Fruit fly (Drosophila melanogaster) ovary, adult (tissue): ENCODE measurements around the gene CG3708.

ENCODE experiments used
- CG17801 ChIP-seq: fragments of 200-800 bp; optimal IDR thresholded peaks from 2 replicates; lab custom pipeline; 2019; ENCODE audit warnings: missing biosample characterization, mild to moderate bottlenecking, missing genetic modification characterization, moderate library complexity; ENCODE audit not compliant: partially characterized antibody

Gene CG3708

dm6 chrX:927863-928257, 2.0 kb downstream of the CG3708 start, which contains the start of the genes CG43867 and MED22:
Gene CG43867, minus strand, starts transcription at chrX:927975.
Gene MED22, plus strand, starts transcription at chrX:928139.
- no peak for TF ChIP-seq CG17801 (GFP tag; lab: Kevin White, UChicago)

dm6 chrX:927209-927862, 2.6 kb downstream of the CG3708 start, which contains the start of gene Lztr1:
Gene Lztr1, minus strand, starts transcription at chrX:927582.
- no peak for TF ChIP-seq CG17801 (GFP tag; lab: Kevin White, UChicago)

- no peak for TF ChIP-seq CG17801 (GFP tag; lab: Kevin White, UChicago)
These were observed 8.5 kb downstream of the CG3708 start for dm6 chrX:921359-921758.

DNA sequence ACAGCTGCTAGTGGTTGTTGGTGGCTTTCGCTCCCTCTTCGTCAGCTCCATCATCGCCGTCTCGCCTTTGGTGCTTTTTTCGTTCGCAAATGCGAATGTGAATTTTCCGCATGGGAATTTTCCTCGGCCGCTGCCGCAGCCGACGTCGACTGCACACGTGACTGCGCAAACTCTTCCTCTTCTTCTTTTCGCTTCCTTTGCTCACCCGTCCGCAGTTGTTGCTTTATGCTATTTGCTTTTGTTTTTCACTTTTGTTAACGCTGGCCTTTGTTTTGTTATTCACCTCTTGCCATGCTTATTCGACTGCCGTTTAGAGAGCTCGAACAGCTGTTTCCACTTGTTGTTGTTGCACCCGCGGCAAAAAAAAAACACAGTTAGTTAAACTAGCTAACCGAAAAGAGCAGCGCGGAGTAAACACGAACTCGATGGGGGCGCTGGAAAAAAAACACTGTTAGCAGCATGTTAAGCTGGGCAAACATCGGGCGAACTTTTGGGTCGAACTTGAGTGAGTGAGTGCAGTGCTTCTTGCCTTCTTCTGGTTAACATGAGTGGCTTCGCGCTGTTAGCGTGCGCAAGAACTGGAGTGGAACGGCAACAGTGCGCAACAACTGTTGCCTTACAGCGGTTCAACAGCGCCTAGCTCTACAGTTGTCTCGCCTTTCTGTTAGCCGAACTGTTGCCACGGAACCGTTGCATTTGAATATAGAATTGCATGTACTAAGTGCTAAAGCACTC, 21.0 kb downstream of the CG3708 start:
- no peak for TF ChIP-seq CG17801 (GFP tag; lab: Kevin White, UChicago)

DNA sequence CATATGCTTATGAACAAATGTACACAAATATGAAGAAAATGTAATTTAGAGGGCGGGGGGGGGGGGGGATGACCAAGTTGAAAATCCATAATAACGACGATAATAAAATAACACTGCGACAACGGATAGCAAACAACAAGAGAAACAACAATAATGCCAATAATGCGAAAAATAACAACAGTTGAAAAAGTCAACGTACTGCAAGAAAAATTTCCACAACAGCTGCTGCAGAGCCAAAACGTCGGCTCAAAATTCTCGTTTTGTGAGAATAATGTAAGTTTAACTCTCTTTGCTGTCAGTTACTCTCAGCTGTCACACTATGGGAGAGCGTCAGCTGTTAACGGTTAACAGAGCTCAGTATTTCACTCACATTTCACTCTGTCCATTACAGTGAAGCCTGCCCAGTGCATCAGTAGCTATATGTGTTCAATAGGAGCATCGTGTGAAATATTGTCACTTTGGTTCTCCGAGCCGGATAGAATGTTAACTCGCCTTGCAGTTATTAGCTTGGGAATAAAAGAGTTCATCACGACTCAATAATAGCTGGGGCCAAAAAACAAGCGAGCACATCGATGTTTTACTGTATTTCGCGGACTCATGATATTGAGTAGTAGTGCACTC, 29.1 kb downstream of the CG3708 start:
- peak; percentile 96 for TF ChIP-seq CG17801 (GFP tag; lab: Kevin White, UChicago)

dm6 chrX:899407-900050, 30.4 kb downstream of the CG3708 start:
- no peak for TF ChIP-seq CG17801 (GFP tag; lab: Kevin White, UChicago)

DNA sequence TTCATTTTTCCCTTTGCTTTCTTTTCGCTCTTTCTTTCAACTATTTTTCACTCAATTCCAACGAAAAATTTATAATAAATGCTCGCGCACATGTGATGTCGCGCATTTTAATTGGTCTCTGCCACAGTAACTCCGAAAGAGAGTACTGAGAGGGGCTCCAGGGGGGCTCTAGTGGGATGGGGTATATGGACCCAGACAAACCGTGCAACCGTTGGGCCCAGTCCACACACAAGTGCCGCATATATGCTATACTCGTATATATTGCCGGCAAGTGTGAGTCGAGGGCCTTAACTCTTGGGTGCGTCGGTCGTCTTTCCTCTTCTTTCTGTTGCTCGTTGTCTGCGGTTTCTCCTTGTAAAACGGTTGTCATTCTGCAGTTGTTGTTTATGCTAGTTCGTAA, 31.5 kb downstream of the CG3708 start:
- no peak for TF ChIP-seq CG17801 (GFP tag; lab: Kevin White, UChicago)

DNA sequence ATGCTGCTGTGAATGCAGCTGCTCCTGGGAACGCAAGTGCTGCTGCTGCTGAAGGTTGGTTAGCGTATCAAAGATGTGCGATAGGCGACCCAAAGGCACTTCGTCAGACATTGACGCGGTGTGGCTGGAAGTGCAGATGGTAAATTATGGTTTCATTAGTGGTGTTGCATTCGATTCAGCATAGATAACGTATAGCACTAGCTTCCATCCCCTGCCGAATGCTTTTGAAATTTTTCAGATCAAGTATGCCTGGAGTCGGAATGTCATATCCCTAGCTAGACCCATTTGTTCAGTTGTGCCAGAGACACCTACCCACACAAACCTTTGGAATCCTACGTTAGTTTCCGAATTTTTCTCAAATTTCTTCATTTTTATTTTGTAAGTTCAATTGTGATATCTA, 35.7 kb downstream of the CG3708 start, which contains the start of gene CG11663:
Gene CG11663, plus strand, starts transcription at position 301 of the 400 bp plus-strand sequence.
- no peak for TF ChIP-seq CG17801 (GFP tag; lab: Kevin White, UChicago)
